Worm (Caenorhabditis elegans): ENCODE results near the gene gtf-2H4.

- no peak for TF ChIP-seq ama-1 (optimal IDR thresholded peaks at IDR 0.05)
- TF ChIP-seq tra-4 (tag; optimal IDR thresholded peaks at IDR 0.05) = no peak
- TF ChIP-seq ceh-36 (tag; optimal IDR thresholded peaks at IDR 0.05) = no peak
These were observed 54.3 kb downstream of the gtf-2H4 start for ce11 chrIV:15398643-15399042.

Data from whole organism, early embryonic.